Worm (Caenorhabditis elegans) whole organism, L4 larva: ENCODE results near the gene R03G8.3.

ENCODE experiments used
- D1046.2 ChIP-seq: fragments of 200-800 bp; sonication (Bioruptor generic); IDR thresholded peaks from 2 replicates; pipeline ENCODE4 v1.3.6; 2022; ENCODE audit warnings: missing genetic modification characterization, missing compliant biosample characterization
- F10B5.3 ChIP-seq: sonication (generic microtip); optimal IDR thresholded peaks from 2 replicates; lab custom pipeline; 2016; ENCODE audit warnings: mild to moderate bottlenecking, missing genetic modification characterization, missing compliant biosample characterization
- F44E2.7 ChIP-seq: fragments of 200-800 bp; sonication (Bioruptor generic); IDR thresholded peaks from 2 replicates; pipeline ENCODE4 v2.1.2; 2022; ENCODE audit warnings: missing genetic modification characterization, missing compliant biosample characterization
- R02D3.7 ChIP-seq: fragments of 150-350 bp; sonication (generic microtip); optimal IDR thresholded peaks from 3 replicates; lab custom pipeline; 2014; ENCODE audit warnings: missing biosample characterization, missing genetic modification characterization
- T20F7.1 ChIP-seq: fragments of 200-800 bp; sonication (Bioruptor generic); optimal IDR thresholded peaks from 2 replicates; lab custom pipeline; 2018; ENCODE audit warnings: mild to moderate bottlenecking, missing genetic modification characterization, missing compliant biosample characterization
- Y48G9A.11 ChIP-seq: fragments of 200-800 bp; sonication (Bioruptor generic); IDR thresholded peaks from 2 replicates; pipeline ENCODE4 v1.3.6; 2022; ENCODE audit warnings: missing genetic modification reagents, missing genetic modification characterization, missing compliant biosample characterization
- Y5F2A.4 ChIP-seq: fragments of 200-800 bp; sonication (Bioruptor generic); optimal IDR thresholded peaks from 2 replicates; lab custom pipeline; 2018; ENCODE audit warnings: mild to moderate bottlenecking, missing genetic modification characterization, missing compliant biosample characterization
- ZK337.2 ChIP-seq: fragments of 200-800 bp; sonication (Bioruptor generic); IDR thresholded peaks from 2 replicates; pipeline ENCODE4 v1.3.6; 2022; ENCODE audit warnings: missing genetic modification reagents, missing genetic modification characterization, missing compliant biosample characterization
- aha-1 ChIP-seq: fragments of 150-350 bp; peaks from one replicate; lab custom pipeline; 2014; ENCODE audit warnings: missing biosample characterization, missing genetic modification characterization
- aly-2 ChIP-seq: sonication (generic microtip); optimal IDR thresholded peaks from 2 replicates; lab custom pipeline; 2018; ENCODE audit warnings: missing biosample characterization, missing genetic modification characterization
- arid-1 ChIP-seq: fragments of 200-800 bp; sonication (Bioruptor generic); conservative IDR thresholded peaks from 2 replicates; pipeline ENCODE4 v1.3.6; 2022; ENCODE audit warnings: missing genetic modification reagents, missing genetic modification characterization, missing compliant biosample characterization
- ceh-20 ChIP-seq: fragments of 200-800 bp; sonication (Bioruptor generic); IDR thresholded peaks from 2 replicates; pipeline ENCODE4 v1.3.6; 2022; ENCODE audit warnings: missing genetic modification reagents, missing genetic modification characterization, missing compliant biosample characterization
- ceh-28 ChIP-seq: fragments of 150-350 bp; optimal IDR thresholded peaks from 2 replicates; lab custom pipeline; 2014; ENCODE audit warnings: missing biosample characterization, missing genetic modification reagents, missing genetic modification characterization
- ceh-44 ChIP-seq: fragments of 200-800 bp; sonication (Bioruptor generic); IDR thresholded peaks from 2 replicates; pipeline ENCODE4 v1.3.6; 2022; ENCODE audit warnings: missing genetic modification reagents, missing genetic modification characterization, missing compliant biosample characterization
- ces-1 ChIP-seq: fragments of 150-350 bp; sonication (generic microtip); optimal IDR thresholded peaks from 4 replicates; lab custom pipeline; 2014; ENCODE audit warnings: missing biosample characterization, missing genetic modification reagents, missing genetic modification characterization
- ctbp-1 ChIP-seq: fragments of 200-800 bp; sonication (Bioruptor generic); IDR thresholded peaks from 2 replicates; pipeline ENCODE4 v1.3.6; 2022; ENCODE audit warnings: missing genetic modification reagents, missing genetic modification characterization, missing compliant biosample characterization
- daf-16 ChIP-seq, 3 experiments: sonication (generic microtip); optimal IDR thresholded peaks; 2 replicates each; lab custom pipeline; 2016 to 2017; ENCODE audit warnings: missing genetic modification characterization in 3 of 3, missing genetic modification reagents in 3 of 3, mild to moderate bottlenecking in 2 of 3, missing compliant biosample characterization in 2 of 3, missing biosample characterization in 1 of 3, moderate library complexity in 1 of 3
- daf-8 ChIP-seq: fragments of 200-800 bp; sonication (Bioruptor generic); IDR thresholded peaks from 2 replicates; pipeline ENCODE4 v1.3.6; 2022; ENCODE audit warnings: missing genetic modification characterization, missing compliant biosample characterization
- dmd-9 ChIP-seq: fragments of 200-800 bp; sonication (Bioruptor generic); IDR thresholded peaks from 2 replicates; pipeline ENCODE4 v1.3.6; 2022; ENCODE audit warnings: missing genetic modification reagents, missing genetic modification characterization, missing compliant biosample characterization
- egl-27 ChIP-seq: sonication (generic microtip); optimal IDR thresholded peaks from 3 replicates; lab custom pipeline; 2017; ENCODE audit warnings: missing biosample characterization, missing genetic modification reagents, missing genetic modification characterization
- gei-8 ChIP-seq: fragments of 200-800 bp; sonication (Bioruptor generic); optimal IDR thresholded peaks from 2 replicates; lab custom pipeline; 2018; ENCODE audit warnings: mild to moderate bottlenecking, missing genetic modification characterization, missing compliant biosample characterization
- hif-1 ChIP-seq, 2 experiments: sonication (generic microtip); optimal IDR thresholded peaks; 2 replicates each; lab custom pipeline; 2016 to 2017; ENCODE audit warnings: missing compliant biosample characterization in 2 of 2, missing genetic modification characterization in 2 of 2, missing genetic modification reagents in 2 of 2, missing genotype in 2 of 2, mild to moderate bottlenecking in 1 of 2
- hlh-11 ChIP-seq: fragments of 200-800 bp; sonication (Bioruptor generic); optimal IDR thresholded peaks from 2 replicates; lab custom pipeline; 2018; ENCODE audit warnings: mild to moderate bottlenecking, missing genetic modification characterization, missing compliant biosample characterization
- hlh-30 ChIP-seq: sonication (generic microtip); optimal IDR thresholded peaks from 2 replicates; lab custom pipeline; 2017; ENCODE audit warnings: antibody characterized with exemption, mild to moderate bottlenecking, missing genetic modification characterization, missing compliant biosample characterization; ENCODE audit not compliant: insufficient read depth
- hmg-1.1 ChIP-seq: fragments of 200-800 bp; sonication (Bioruptor generic); IDR thresholded peaks from 2 replicates; pipeline ENCODE4 v1.3.6; 2022; ENCODE audit warnings: missing genetic modification reagents, missing genetic modification characterization, missing compliant biosample characterization
- jun-1 ChIP-seq: fragments of 150-350 bp; optimal IDR thresholded peaks from 2 replicates; lab custom pipeline; 2014; ENCODE audit warnings: missing biosample characterization, missing genetic modification reagents, missing genetic modification characterization
- lim-7 ChIP-seq: fragments of 200-800 bp; sonication (Bioruptor generic); IDR thresholded peaks from 2 replicates; pipeline ENCODE4 v1.3.6; 2022; ENCODE audit warnings: missing genetic modification characterization, missing compliant biosample characterization
- lin-13 ChIP-seq: fragments of 150-350 bp; optimal IDR thresholded peaks from 2 replicates; lab custom pipeline; 2014; ENCODE audit warnings: missing biosample characterization, missing genetic modification reagents, missing genetic modification characterization
- lin-15B ChIP-seq: fragments of 150-350 bp; sonication (generic microtip); optimal IDR thresholded peaks from 3 replicates; lab custom pipeline; 2014; ENCODE audit warnings: missing biosample characterization, missing genetic modification characterization
- lin-29 ChIP-seq: fragments of 200-800 bp; sonication (Bioruptor generic); IDR thresholded peaks from 2 replicates; pipeline ENCODE4 v1.3.6; 2022; ENCODE audit warnings: missing genetic modification reagents, missing genetic modification characterization, missing compliant biosample characterization
- lin-39 ChIP-seq: fragments of 150-350 bp; optimal IDR thresholded peaks from 2 replicates; lab custom pipeline; 2014; ENCODE audit warnings: missing biosample characterization, missing genetic modification reagents, missing genetic modification characterization
- lir-3 ChIP-seq: sonication (generic microtip); optimal IDR thresholded peaks from 2 replicates; lab custom pipeline; 2016; ENCODE audit warnings: mild to moderate bottlenecking, missing genetic modification characterization, missing compliant biosample characterization
- madf-5 ChIP-seq, 2 experiments: fragments of 200-800 bp; sonication (Bioruptor generic); IDR thresholded peaks; 2 replicates each; pipeline ENCODE4 v1.3.6; 2022; ENCODE audit warnings: missing compliant biosample characterization in 2 of 2, missing genetic modification characterization in 2 of 2
- mdl-1 ChIP-seq, 2 experiments: fragments of 150-350 bp in 1 of 2; sonication (generic microtip) in 1 of 2; optimal IDR thresholded peaks; 2 replicates each; lab custom pipeline; 2014 to 2017; ENCODE audit warnings: missing biosample characterization in 2 of 2, missing genetic modification characterization in 2 of 2
- mes-2 ChIP-seq: sonication (generic microtip); optimal IDR thresholded peaks from 2 replicates; lab custom pipeline; 2016; ENCODE audit warnings: missing genotype, mild to moderate bottlenecking, missing genetic modification characterization, missing compliant biosample characterization; ENCODE audit not compliant: poor library complexity, severe bottlenecking
- mxl-2 ChIP-seq: fragments of 200-800 bp; sonication (Bioruptor generic); conservative IDR thresholded peaks from 2 replicates; pipeline ENCODE4 v1.3.6; 2022; ENCODE audit warnings: missing genetic modification reagents, missing genetic modification characterization, missing compliant biosample characterization
- nhr-11 ChIP-seq: fragments of 150-350 bp; optimal IDR thresholded peaks from 2 replicates; lab custom pipeline; 2014; ENCODE audit warnings: missing biosample characterization, missing genetic modification characterization
- nhr-237 ChIP-seq: sonication (generic microtip); optimal IDR thresholded peaks from 2 replicates; lab custom pipeline; 2017; ENCODE audit warnings: missing biosample characterization, missing genetic modification characterization
- nhr-48 ChIP-seq: sonication (generic microtip); optimal IDR thresholded peaks from 2 replicates; lab custom pipeline; 2016; ENCODE audit warnings: mild to moderate bottlenecking, missing genetic modification characterization, missing compliant biosample characterization
- nhr-76 ChIP-seq: fragments of 150-350 bp; optimal IDR thresholded peaks from 2 replicates; lab custom pipeline; 2014; ENCODE audit warnings: missing biosample characterization, missing genetic modification characterization
- php-3 ChIP-seq: fragments of 200-800 bp; sonication (Bioruptor generic); IDR thresholded peaks from 2 replicates; pipeline ENCODE4 v1.3.6; 2022; ENCODE audit warnings: missing genetic modification reagents, missing genetic modification characterization, missing compliant biosample characterization
- pqm-1 ChIP-seq: sonication (generic microtip); optimal IDR thresholded peaks from 2 replicates; lab custom pipeline; 2017; ENCODE audit warnings: missing biosample characterization, missing genetic modification characterization
- snpc-1.2 ChIP-seq: fragments of 200-800 bp; sonication (Bioruptor generic); IDR thresholded peaks from 2 replicates; pipeline ENCODE4 v1.3.6; 2022; ENCODE audit warnings: missing genetic modification reagents, missing genetic modification characterization, missing compliant biosample characterization
- snpc-4 ChIP-seq: fragments of 150-350 bp; optimal IDR thresholded peaks from 2 replicates; lab custom pipeline; 2014; ENCODE audit warnings: missing biosample characterization, missing genetic modification characterization
- spr-1 ChIP-seq: sonication (generic microtip); optimal IDR thresholded peaks from 2 replicates; lab custom pipeline; 2016; ENCODE audit warnings: mild to moderate bottlenecking, missing genetic modification characterization, missing compliant biosample characterization
- unc-130 ChIP-seq: sonication (generic microtip); optimal IDR thresholded peaks from 2 replicates; lab custom pipeline; 2016; ENCODE audit warnings: missing genetic modification reagents, missing genetic modification characterization, missing compliant biosample characterization
- unc-39 ChIP-seq: sonication (generic microtip); optimal IDR thresholded peaks from 2 replicates; lab custom pipeline; 2017; ENCODE audit warnings: missing biosample characterization, missing genetic modification characterization
- vab-7 ChIP-seq: fragments of 200-800 bp; sonication (Bioruptor generic); IDR thresholded peaks from 2 replicates; pipeline ENCODE4 v1.3.6; 2022; ENCODE audit warnings: missing genetic modification reagents, missing genetic modification characterization, missing compliant biosample characterization
- zfp-2 ChIP-seq: sonication (generic microtip); optimal IDR thresholded peaks from 2 replicates; lab custom pipeline; 2016; ENCODE audit warnings: mild to moderate bottlenecking, missing genetic modification characterization, missing compliant biosample characterization
- zip-2 ChIP-seq: fragments of 150-350 bp; optimal IDR thresholded peaks from 2 replicates; lab custom pipeline; 2014; ENCODE audit warnings: missing biosample characterization, missing genetic modification characterization

The R03G8.3 gene

ce11 chrX:13104966-13105365 lies 14.2 kb downstream of the R03G8.3 start, which contains the start of gene F17H10.1 (continued):
- TF ChIP-seq dmd-9 (GFP tag; lab: Robert Waterston, UW) (peak; percentile 85), hlh-11 (tag; lab: Kevin White, UChicago) (peak; percentile 97), lin-39 (tag; lab: Kevin White, UChicago) (no peak), aly-2 (tag; lab: Kevin White, UChicago) (no peak), zip-2 (no peak), aha-1 (tag; lab: Kevin White, UChicago) (peak; percentile 98), jun-1 (no peak), Y5F2A.4 (no peak), pqm-1 (tag; lab: Kevin White, UChicago) (peak; percentile 20), snpc-1.2 (no peak), mes-2 (tag; lab: Kevin White, UChicago) (peak; percentile 91), nhr-48 (tag; lab: Kevin White, UChicago) (peak; percentile 92), hmg-1.1 (GFP tag; lab: Robert Waterston, UW) (peak; percentile 77), ceh-44 (GFP tag; lab: Robert Waterston, UW) (no peak), T20F7.1 (GFP tag; lab: Kevin White, UChicago) (peak; percentile 70), lin-13 (GFP tag; lab: Kevin White, UChicago) (peak; percentile 67), Y48G9A.11 (no peak), gei-8 (GFP tag; lab: Kevin White, UChicago) (peak; percentile 57), php-3 (GFP tag; lab: Robert Waterston, UW) (peak; percentile 82), lim-7 (GFP tag; lab: Robert Waterston, UW) (no peak), hlh-30 (tag; lab: Kevin White, UChicago) (peak; percentile 100), nhr-11 (tag; lab: Kevin White, UChicago) (peak; percentile 84), madf-5 (GFP tag; IDR thresholded peaks at IDR 0.05; lab: Robert Waterston, UW) (peak in 1 of 2 experiments; percentile 70; a peak in 1 of 4 replicates)

- TF ChIP-seq lir-3 (tag; lab: Kevin White, UChicago) (no peak), lin-15B (tag; lab: Kevin White, UChicago) (no peak), R02D3.7 (no peak), ces-1 (GFP tag; lab: Kevin White, UChicago) (no peak), egl-27 (tag; lab: Kevin White, UChicago) (no peak), mdl-1 (tag; optimal IDR thresholded peaks at IDR 0.05; lab: Kevin White, UChicago) (peak in 1 of 2 experiments; percentile 42), Y5F2A.4 (no peak), T20F7.1 (GFP tag; lab: Kevin White, UChicago) (no peak), unc-130 (GFP tag; lab: Kevin White, UChicago) (no peak), D1046.2 (GFP tag; lab: Robert Waterston, UW) (no peak), ZK337.2 (GFP tag; lab: Robert Waterston, UW) (no peak), ctbp-1 (GFP tag; lab: Robert Waterston, UW) (no peak), unc-39 (tag; lab: Kevin White, UChicago) (no peak), zfp-2 (tag; lab: Kevin White, UChicago) (no peak), ceh-28 (tag; lab: Kevin White, UChicago) (no peak), daf-8 (no peak), vab-7 (GFP tag; lab: Robert Waterston, UW) (no peak), nhr-76 (tag; lab: Kevin White, UChicago) (no peak), nhr-237 (tag; lab: Kevin White, UChicago) (no peak), snpc-4 (tag; lab: Kevin White, UChicago) (no peak), hif-1 (tag; optimal IDR thresholded peaks at IDR 0.05; lab: Kevin White, UChicago) (peak in 1 of 2 experiments; percentile 76), pqm-1 (tag; lab: Kevin White, UChicago) (peak; percentile 68), ceh-20 (GFP tag; lab: Robert Waterston, UW) (0 out of 2 replicates have a peak, but pooled peaks have one; percentile 45), F44E2.7 (no peak), F10B5.3 (no peak), lin-29 (GFP tag; lab: Robert Waterston, UW) (no peak), mxl-2 (GFP tag; lab: Robert Waterston, UW) (no peak), arid-1 (GFP tag; lab: Robert Waterston, UW) (no peak), daf-16 (GFP tag; optimal IDR thresholded peaks at IDR 0.05; lab: Kevin White, UChicago) (peak in 1 of 2 experiments; percentile 90), daf-16 (tag; optimal IDR thresholded peaks at IDR 0.05; lab: Kevin White, UChicago) (peak; percentile 49), spr-1 (no peak)
Measured at ce11 chrX:13106177-13106761, 15.5 kb downstream of the R03G8.3 start.
